Worm (Caenorhabditis elegans) whole organism, young adult: ENCODE data around the gene ceh-37.

Experiments
- B0019.2 ChIP-seq: fragments of 200-800 bp; sonication (Bioruptor generic); conservative IDR thresholded peaks from 2 replicates; pipeline ENCODE4 v1.3.6; 2022; ENCODE audit warnings: missing genetic modification reagents, missing genetic modification characterization, missing compliant biosample characterization
- B0261.1 ChIP-seq: sonication (generic microtip); optimal IDR thresholded peaks from 2 replicates; lab custom pipeline; 2016; ENCODE audit warnings: mild to moderate bottlenecking, missing genetic modification characterization, moderate library complexity, missing compliant biosample characterization
- C06A6.2 ChIP-seq: fragments of 200-800 bp; sonication (Bioruptor generic); conservative IDR thresholded peaks from 2 replicates; pipeline ENCODE4 v1.3.6; 2022; ENCODE audit warnings: missing genetic modification characterization, missing compliant biosample characterization
- F37B4.10 ChIP-seq: fragments of 200-800 bp; sonication (Bioruptor generic); IDR thresholded peaks from 2 replicates; pipeline ENCODE4 v1.3.6; 2022; ENCODE audit warnings: missing genetic modification characterization, missing compliant biosample characterization
- F55B11.4 ChIP-seq: sonication (generic microtip); optimal IDR thresholded peaks from 2 replicates; lab custom pipeline; 2016; ENCODE audit warnings: missing compliant biosample characterization, missing genetic modification characterization, borderline replicate concordance; ENCODE audit not compliant: insufficient read depth
- F57C9.4 ChIP-seq: sonication (generic microtip); optimal IDR thresholded peaks from 2 replicates; lab custom pipeline; 2017; ENCODE audit warnings: mild to moderate bottlenecking, missing genetic modification characterization, missing compliant biosample characterization
- K11D2.4 ChIP-seq: fragments of 200-800 bp; sonication (Bioruptor generic); IDR thresholded peaks from 2 replicates; pipeline ENCODE4 v1.3.6; 2022; ENCODE audit warnings: missing genetic modification reagents, missing genetic modification characterization, missing compliant biosample characterization
- T07F8.4 ChIP-seq: sonication (generic microtip); optimal IDR thresholded peaks from 2 replicates; lab custom pipeline; 2016; ENCODE audit warnings: mild to moderate bottlenecking, missing genetic modification characterization, moderate library complexity, missing compliant biosample characterization
- T26A5.8 ChIP-seq: sonication (generic microtip); optimal IDR thresholded peaks from 2 replicates; lab custom pipeline; 2016; ENCODE audit warnings: missing genetic modification characterization, missing compliant biosample characterization
- Y53G8AR.9 ChIP-seq: fragments of 200-800 bp; sonication (Bioruptor generic); conservative IDR thresholded peaks from 2 replicates; pipeline ENCODE4 v1.3.6; 2022; ENCODE audit warnings: missing genetic modification reagents, missing genetic modification characterization, missing compliant biosample characterization
- Y67H2A.10 ChIP-seq: fragments of 200-800 bp; sonication (Bioruptor generic); conservative IDR thresholded peaks from 2 replicates; pipeline ENCODE4 v1.3.6; 2022; ENCODE audit warnings: missing genetic modification reagents, missing genetic modification characterization, missing compliant biosample characterization
- Y95B8A.8 ChIP-seq: fragments of 200-800 bp; sonication (Bioruptor generic); IDR thresholded peaks from 2 replicates; pipeline ENCODE4 v1.3.6; 2022; ENCODE audit warnings: missing genetic modification reagents, missing genetic modification characterization, missing compliant biosample characterization
- aptf-3 ChIP-seq: fragments of 200-800 bp; sonication (Bioruptor generic); IDR thresholded peaks from 2 replicates; pipeline ENCODE4 v1.3.6; 2022; ENCODE audit warnings: missing genetic modification characterization, missing compliant biosample characterization
- athp-1 ChIP-seq: sonication (generic microtip); optimal IDR thresholded peaks from 2 replicates; lab custom pipeline; 2017; ENCODE audit warnings: mild to moderate bottlenecking, missing genetic modification characterization, missing compliant biosample characterization
- attf-6 ChIP-seq: fragments of 200-800 bp; sonication (Bioruptor generic); IDR thresholded peaks from 2 replicates; pipeline ENCODE4 v1.3.6; 2022; ENCODE audit warnings: missing genetic modification reagents, missing genetic modification characterization, missing compliant biosample characterization
- bed-1 ChIP-seq: fragments of 200-800 bp; sonication (Bioruptor generic); IDR thresholded peaks from 2 replicates; pipeline ENCODE4 v1.3.6; 2022; ENCODE audit warnings: missing genetic modification reagents, missing genetic modification characterization, missing compliant biosample characterization
- ccch-3 ChIP-seq: fragments of 200-800 bp; sonication (Bioruptor generic); optimal IDR thresholded peaks from 2 replicates; lab custom pipeline; 2018; ENCODE audit warnings: mild to moderate bottlenecking, missing genetic modification characterization, missing compliant biosample characterization
- cebp-2 ChIP-seq: fragments of 200-800 bp; sonication (Bioruptor generic); IDR thresholded peaks from 2 replicates; pipeline ENCODE4 v1.3.6; 2022; ENCODE audit warnings: missing genetic modification characterization, missing compliant biosample characterization
- chd-7 ChIP-seq: sonication (generic microtip); optimal IDR thresholded peaks from 2 replicates; lab custom pipeline; 2016; ENCODE audit warnings: mild to moderate bottlenecking, missing genetic modification characterization, moderate library complexity, missing compliant biosample characterization
- die-1 ChIP-seq: sonication (generic microtip); optimal IDR thresholded peaks from 2 replicates; lab custom pipeline; 2016; ENCODE audit warnings: missing genotype, mild to moderate bottlenecking, missing genetic modification characterization, missing compliant biosample characterization
- dox-1 ChIP-seq: fragments of 200-800 bp; sonication (Bioruptor generic); IDR thresholded peaks from 2 replicates; pipeline ENCODE4 v1.3.6; 2022; ENCODE audit warnings: missing genetic modification reagents, missing genetic modification characterization, missing compliant biosample characterization
- dpff-1 ChIP-seq: sonication (generic microtip); optimal IDR thresholded peaks from 2 replicates; lab custom pipeline; 2017; ENCODE audit warnings: mild to moderate bottlenecking, missing genetic modification characterization, missing compliant biosample characterization
- egl-44 ChIP-seq: fragments of 200-800 bp; sonication (Bioruptor generic); IDR thresholded peaks from 2 replicates; pipeline ENCODE4 v1.3.6; 2022; ENCODE audit warnings: missing genetic modification reagents, missing genetic modification characterization, missing compliant biosample characterization
- ekl-4 ChIP-seq: fragments of 200-800 bp; sonication (Bioruptor generic); IDR thresholded peaks from 2 replicates; pipeline ENCODE4 v1.3.6; 2022; ENCODE audit warnings: missing genetic modification reagents, missing genetic modification characterization, missing compliant biosample characterization
- ets-4 ChIP-seq: fragments of 200-800 bp; sonication (Bioruptor generic); optimal IDR thresholded peaks from 2 replicates; lab custom pipeline; 2018; ENCODE audit warnings: mild to moderate bottlenecking, missing genetic modification characterization, missing compliant biosample characterization
- him-1 ChIP-seq: sonication (generic microtip); optimal IDR thresholded peaks from 2 replicates; lab custom pipeline; 2016; ENCODE audit warnings: missing genotype, missing genetic modification reagents, missing genetic modification characterization, missing compliant biosample characterization
- hmg-1.2 ChIP-seq: fragments of 200-800 bp; sonication (Bioruptor generic); IDR thresholded peaks from 2 replicates; pipeline ENCODE4 v1.3.6; 2022; ENCODE audit warnings: missing genetic modification reagents, missing genetic modification characterization, missing compliant biosample characterization
- lin-26 ChIP-seq: fragments of 200-800 bp; sonication (Bioruptor generic); IDR thresholded peaks from 2 replicates; pipeline ENCODE4 v1.3.6; 2022; ENCODE audit warnings: missing genetic modification reagents, missing genetic modification characterization, missing compliant biosample characterization
- lin-35 ChIP-seq, 3 experiments: fragments of 150-350 bp in 2 of 3; sonication (generic microtip) in 1 of 3; optimal IDR thresholded peaks; 2 replicates each; lab custom pipeline; 2014 to 2018; ENCODE audit warnings: missing biosample characterization in 3 of 3, missing genetic modification characterization in 3 of 3, missing genetic modification reagents in 3 of 3
- lir-1 ChIP-seq: fragments of 200-800 bp; sonication (Bioruptor generic); conservative IDR thresholded peaks from 2 replicates; pipeline ENCODE4 v1.3.6; 2022; ENCODE audit warnings: missing genetic modification reagents, missing genetic modification characterization, missing compliant biosample characterization
- lsy-27 ChIP-seq: sonication (generic microtip); optimal IDR thresholded peaks from 2 replicates; lab custom pipeline; 2017; ENCODE audit warnings: missing genetic modification characterization, mild to moderate bottlenecking, missing compliant biosample characterization, antibody characterized with exemption, missing genotype, borderline replicate concordance; ENCODE audit not compliant: insufficient read depth
- madf-3 ChIP-seq: fragments of 200-800 bp; sonication (Bioruptor generic); IDR thresholded peaks from 2 replicates; pipeline ENCODE4 v1.3.6; 2022; ENCODE audit warnings: missing genetic modification reagents, missing genetic modification characterization, missing compliant biosample characterization
- madf-6 ChIP-seq: fragments of 200-800 bp; sonication (Bioruptor generic); IDR thresholded peaks from 2 replicates; pipeline ENCODE4 v1.3.6; 2022; ENCODE audit warnings: missing genetic modification reagents, missing genetic modification characterization, missing compliant biosample characterization
- mcd-1 ChIP-seq: fragments of 200-800 bp; sonication (Bioruptor generic); IDR thresholded peaks from 2 replicates; pipeline ENCODE4 v1.3.6; 2022; ENCODE audit warnings: missing genetic modification reagents, missing genetic modification characterization, missing compliant biosample characterization
- mel-28 ChIP-seq: sonication (generic microtip); optimal IDR thresholded peaks from 2 replicates; lab custom pipeline; 2016; ENCODE audit warnings: borderline replicate concordance, mild to moderate bottlenecking, missing genetic modification characterization, missing compliant biosample characterization
- mes-4 ChIP-seq: sonication (generic microtip); optimal IDR thresholded peaks from 2 replicates; lab custom pipeline; 2016; ENCODE audit warnings: missing genotype, missing genetic modification characterization, missing compliant biosample characterization
- mxl-1 ChIP-seq: sonication (generic microtip); optimal IDR thresholded peaks from 2 replicates; lab custom pipeline; 2016; ENCODE audit warnings: missing genetic modification characterization, missing compliant biosample characterization
- nfya-1 ChIP-seq: sonication (generic microtip); optimal IDR thresholded peaks from 2 replicates; lab custom pipeline; 2017; ENCODE audit warnings: antibody characterized with exemption, missing compliant biosample characterization, missing genetic modification characterization, borderline replicate concordance; ENCODE audit not compliant: insufficient read depth
- nhr-120 ChIP-seq: fragments of 200-800 bp; sonication (Bioruptor generic); IDR thresholded peaks from 2 replicates; pipeline ENCODE4 v1.3.6; 2022; ENCODE audit warnings: missing genetic modification characterization, missing compliant biosample characterization
- nhr-90 ChIP-seq: sonication (generic microtip); optimal IDR thresholded peaks from 2 replicates; lab custom pipeline; 2016; ENCODE audit warnings: missing genotype, mild to moderate bottlenecking, missing genetic modification characterization, missing compliant biosample characterization
- sea-2 ChIP-seq: fragments of 200-800 bp; sonication (Bioruptor generic); IDR thresholded peaks from 2 replicates; pipeline ENCODE4 v1.3.6; 2022; ENCODE audit warnings: missing genetic modification characterization, missing compliant biosample characterization
- snpc-1.1 ChIP-seq: sonication (generic microtip); optimal IDR thresholded peaks from 2 replicates; lab custom pipeline; 2017; ENCODE audit warnings: missing genetic modification characterization, mild to moderate bottlenecking, missing compliant biosample characterization, antibody characterized with exemption, moderate library complexity, missing genotype, missing genetic modification reagents; ENCODE audit not compliant: insufficient read depth
- snpc-1.3 ChIP-seq: sonication (generic microtip); optimal IDR thresholded peaks from 2 replicates; lab custom pipeline; 2017; ENCODE audit warnings: missing genetic modification characterization, mild to moderate bottlenecking, missing compliant biosample characterization, antibody characterized with exemption, moderate library complexity, missing genotype, missing genetic modification reagents; ENCODE audit not compliant: insufficient read depth
- sptf-2 ChIP-seq: fragments of 200-800 bp; sonication (Bioruptor generic); optimal IDR thresholded peaks from 2 replicates; lab custom pipeline; 2018; ENCODE audit warnings: mild to moderate bottlenecking, missing genetic modification characterization, missing compliant biosample characterization
- zfh-2 ChIP-seq: fragments of 200-800 bp; sonication (Bioruptor generic); conservative IDR thresholded peaks from 2 replicates; pipeline ENCODE4 v1.3.6; 2022; ENCODE audit warnings: missing genetic modification reagents, missing genetic modification characterization, missing compliant biosample characterization
- zim-3 ChIP-seq: sonication (generic microtip); optimal IDR thresholded peaks from 2 replicates; lab custom pipeline; 2017; ENCODE audit warnings: mild to moderate bottlenecking, missing genetic modification characterization, moderate library complexity, missing compliant biosample characterization
- ztf-22 ChIP-seq: fragments of 200-800 bp; sonication (Bioruptor generic); optimal IDR thresholded peaks from 2 replicates; lab custom pipeline; 2018; ENCODE audit warnings: mild to moderate bottlenecking, missing genetic modification characterization, moderate library complexity, missing compliant biosample characterization

ceh-37 gene

DNA sequence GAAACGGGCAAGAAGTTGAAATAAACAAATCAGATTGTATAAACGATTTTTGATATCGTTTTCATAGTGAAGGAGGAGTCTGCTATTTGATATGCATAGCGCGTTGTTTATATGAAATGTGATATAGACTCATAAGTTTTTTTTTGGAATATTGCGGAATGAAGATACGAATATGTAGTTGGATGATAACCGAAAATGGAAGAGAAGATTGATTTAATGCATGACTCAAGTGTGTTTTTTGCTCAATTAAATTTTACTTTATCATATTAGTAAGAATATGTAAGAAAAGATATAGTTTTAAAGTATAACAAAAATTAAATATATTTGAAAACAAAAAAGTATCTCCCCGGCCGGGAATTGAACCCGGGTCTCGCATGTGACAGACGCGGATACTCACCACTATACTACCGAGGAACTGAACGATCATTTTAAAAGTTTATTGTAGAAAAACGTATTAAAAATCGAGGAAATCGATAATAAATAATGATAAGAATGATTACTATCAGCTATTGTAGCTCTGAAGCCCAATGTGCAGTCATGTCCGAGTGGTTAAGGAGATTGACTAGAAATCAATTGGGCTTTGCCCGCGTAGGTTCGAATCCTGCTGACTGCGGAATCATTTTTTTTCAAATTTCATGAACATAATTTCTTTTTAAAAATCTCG is 46.0 kb downstream of the ceh-37 start, which contains the start of gene lgc-25:
Gene lgc-25, minus strand, starts transcription at position 51 of the 664 bp plus-strand sequence.
- peak; percentile 97 for TF ChIP-seq B0261.1 (tag; lab: Kevin White, UChicago)
- no peak for TF ChIP-seq nhr-120 (GFP tag; lab: Robert Waterston, UW)
- no peak for TF ChIP-seq B0019.2 (GFP tag; lab: Robert Waterston, UW)
- no peak for TF ChIP-seq aptf-3 (GFP tag; lab: Robert Waterston, UW)
- TF ChIP-seq Y67H2A.10 (GFP tag; lab: Robert Waterston, UW) = no peak
- TF ChIP-seq lin-26 (GFP tag; lab: Robert Waterston, UW) = peak; percentile 84
- TF ChIP-seq T26A5.8 (tag; lab: Kevin White, UChicago) = no peak
- TF ChIP-seq sptf-2 (GFP tag; lab: Kevin White, UChicago) = no peak
- TF ChIP-seq ccch-3 (GFP tag; lab: Kevin White, UChicago) = no peak
- TF ChIP-seq lir-1 (GFP tag; lab: Robert Waterston, UW) = peak; percentile 65
- no peak for TF ChIP-seq bed-1
- TF ChIP-seq ekl-4 (GFP tag; lab: Robert Waterston, UW) = no peak
- TF ChIP-seq Y53G8AR.9 (GFP tag; lab: Robert Waterston, UW) = no peak
- no peak for TF ChIP-seq lin-35 (GFP tag; optimal IDR thresholded peaks at IDR 0.05; lab: Kevin White, UChicago)
- peak; percentile 36 for TF ChIP-seq mxl-1 (tag; lab: Kevin White, UChicago)
- TF ChIP-seq T07F8.4 (tag; lab: Kevin White, UChicago) = peak; percentile 73
- TF ChIP-seq snpc-1.3 (tag; lab: Kevin White, UChicago) = peak; percentile 69
- peak; percentile 44 for TF ChIP-seq athp-1 (tag; lab: Kevin White, UChicago)
- peak; percentile 75 for TF ChIP-seq hmg-1.2 (GFP tag; lab: Robert Waterston, UW)
- TF ChIP-seq sea-2 (GFP tag; lab: Robert Waterston, UW) = no peak
- TF ChIP-seq F57C9.4 (tag; lab: Kevin White, UChicago) = no peak
- no peak for TF ChIP-seq ets-4
- TF ChIP-seq ztf-22 = no peak
- no peak for TF ChIP-seq lsy-27 (tag; lab: Kevin White, UChicago)
- peak; percentile 82 for TF ChIP-seq die-1 (tag; lab: Kevin White, UChicago)
- TF ChIP-seq dpff-1 (tag; lab: Kevin White, UChicago) = no peak
- TF ChIP-seq mcd-1 = no peak; the same call in 1 of the 2 replicates
- TF ChIP-seq mel-28 (tag; lab: Kevin White, UChicago) = no peak
- peak; percentile 74 for TF ChIP-seq snpc-1.1 (tag; lab: Kevin White, UChicago)
- no peak for TF ChIP-seq madf-3 (GFP tag; lab: Robert Waterston, UW)
- TF ChIP-seq Y95B8A.8 = no peak
- TF ChIP-seq C06A6.2 (GFP tag; lab: Robert Waterston, UW) = no peak
- TF ChIP-seq cebp-2 (GFP tag; lab: Robert Waterston, UW) = no peak
- peak; percentile 70 for TF ChIP-seq mes-4 (tag; lab: Kevin White, UChicago)
- no peak for TF ChIP-seq chd-7
- no peak for TF ChIP-seq F55B11.4
- TF ChIP-seq dox-1 (GFP tag; lab: Robert Waterston, UW) = peak; percentile 66; the same call in 1 of the 2 replicates
- no peak for TF ChIP-seq K11D2.4 (GFP tag; lab: Robert Waterston, UW)
- no peak for TF ChIP-seq zfh-2 (GFP tag; lab: Robert Waterston, UW)
- TF ChIP-seq egl-44 (GFP tag; lab: Robert Waterston, UW) = no peak
- TF ChIP-seq nfya-1 (tag; lab: Kevin White, UChicago) = no peak
- TF ChIP-seq attf-6 (GFP tag; lab: Robert Waterston, UW) = no peak
- peak; percentile 32 for TF ChIP-seq zim-3 (tag; lab: Kevin White, UChicago)
- no peak for TF ChIP-seq madf-6 (GFP tag; lab: Robert Waterston, UW)
- TF ChIP-seq him-1 (tag; lab: Kevin White, UChicago) = peak; percentile 83
- peak; percentile 71 for TF ChIP-seq nhr-90 (tag; lab: Kevin White, UChicago)
- no peak for TF ChIP-seq F37B4.10 (GFP tag; lab: Robert Waterston, UW)
